Fruit fly (Drosophila melanogaster) whole organism, pupa: Measurements from ENCODE around the gene CG14210.

Experiments used
- D1 ChIP-seq: fragments of 200-800 bp; sonication (Bioruptor generic); optimal IDR thresholded peaks from 2 replicates; lab custom pipeline; 2018; ENCODE audit warnings: missing biosample characterization, mild to moderate bottlenecking, missing genetic modification characterization, moderate library complexity
- EcR ChIP-seq: fragments of 200-800 bp; sonication (Bioruptor generic); optimal IDR thresholded peaks from 3 replicates; lab custom pipeline; 2019; ENCODE audit warnings: missing biosample characterization, missing genetic modification characterization, mild to moderate bottlenecking, moderate library complexity, missing genetic modification reagents
- Pif1A ChIP-seq: fragments of 200-800 bp; sonication (Bioruptor generic); optimal IDR thresholded peaks from 3 replicates; lab custom pipeline; 2016; ENCODE audit warnings: missing biosample characterization, missing genetic modification characterization

DNA sequence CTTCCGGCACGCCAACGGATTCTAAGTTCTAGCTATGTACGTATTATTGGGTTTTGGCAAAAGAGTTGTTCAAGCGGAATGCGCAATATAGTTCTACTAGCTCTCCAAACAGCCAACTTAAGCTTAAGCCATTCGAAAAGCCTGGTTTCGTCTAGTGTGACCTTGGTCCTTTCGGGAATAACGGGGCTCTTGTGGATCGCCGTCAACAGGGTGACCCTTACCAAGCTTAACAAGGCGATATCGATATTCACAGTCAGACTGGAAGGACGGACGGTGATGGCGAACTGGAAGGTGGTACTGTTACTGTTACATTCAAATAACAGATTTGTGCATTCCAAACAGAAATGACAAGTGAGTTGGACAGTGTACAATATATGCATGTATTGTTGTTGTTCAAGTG, 42.3 kb upstream of the CG14210 start:
- no peak for TF ChIP-seq D1 (tag; lab: Kevin White, UChicago)
- TF ChIP-seq Pif1A (GFP tag; lab: Kevin White, UChicago), result no peak
- no peak for TF ChIP-seq EcR
